Fruit fly (Drosophila melanogaster) whole organism, embryonic: Measurements from ENCODE around the gene sima.

Experiments
- CG14860 ChIP-seq: fragments of 200-800 bp; sonication (Bioruptor generic); IDR thresholded peaks from 3 replicates; pipeline ENCODE4 v1.3.6; 2022; ENCODE audit warnings: missing biosample characterization, missing genetic modification characterization; ENCODE audit not compliant: partially characterized antibody
- CG17612 ChIP-seq: fragments of 200-800 bp; sonication (Bioruptor generic); IDR thresholded peaks from 2 replicates; pipeline ENCODE4 v1.3.6; 2022; ENCODE audit warnings: missing biosample characterization, missing genetic modification characterization
- en ChIP-seq: fragments of 200-800 bp; sonication (Bioruptor generic); optimal IDR thresholded peaks from 2 replicates; lab custom pipeline; 2016; ENCODE audit warnings: missing biosample characterization, missing genetic modification characterization
- gt ChIP-seq: fragments of 200-800 bp; sonication (Bioruptor generic); IDR thresholded peaks from 2 replicates; pipeline ENCODE4 v1.3.6; 2022; ENCODE audit warnings: missing biosample characterization, missing genetic modification characterization
- her ChIP-seq: fragments of 200-800 bp; sonication (Bioruptor generic); optimal IDR thresholded peaks from 2 replicates; lab custom pipeline; 2016; ENCODE audit warnings: missing biosample characterization, missing genetic modification characterization

dm6 chr3R:30100325-30100975 is 42.3 kb downstream of the sima start:
- TF ChIP-seq gt (no peak), en (GFP tag; lab: Kevin White, UChicago) (no peak), her (GFP tag; lab: Kevin White, UChicago) (no peak), CG14860 (GFP tag; lab: Robert Waterston, UW) (no peak), CG17612 (GFP tag; lab: Robert Waterston, UW) (no peak)
